Fruit fly (Drosophila melanogaster): ENCODE measurements around the gene Alg9.
A peak's percentile ranks its signal among the peaks of the same experiment; 100 is the strongest.

The Alg9 gene

DNA sequence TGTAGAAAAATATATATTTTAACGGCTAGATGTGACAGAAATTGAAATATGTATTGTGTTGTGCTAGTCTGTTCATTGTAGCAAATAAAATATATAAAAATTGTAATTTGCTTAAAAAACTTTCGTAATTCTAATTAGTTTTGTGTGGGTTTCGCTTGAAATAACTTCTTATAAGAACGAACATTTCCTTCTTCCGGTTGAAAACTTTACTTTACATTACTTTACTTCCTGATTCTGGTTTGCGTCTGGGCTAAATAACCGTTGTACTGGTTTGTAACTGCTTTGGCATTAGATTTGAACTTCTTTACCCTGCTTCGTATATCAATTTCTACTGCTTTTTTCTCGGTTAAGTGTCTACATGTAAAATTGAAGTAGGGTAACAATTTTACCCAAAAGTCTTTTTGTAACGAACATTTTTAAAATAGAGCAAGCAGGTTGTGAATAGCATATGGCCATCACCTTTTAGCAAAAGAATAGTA is 27.6 kb upstream of the Alg9 start, which contains the start of gene lobo:
TSS of gene lobo (minus strand) at position 51 of the 479 bp plus-strand sequence.
- TF ChIP-seq CG4496 (GFP tag; IDR thresholded peaks at IDR 0.05) = peak; percentile 15; the same call in 1 of the 3 replicates
- TF ChIP-seq D1 (tag; optimal IDR thresholded peaks at IDR 0.05) = peak; percentile 26
- TF ChIP-seq CG15710 (tag; optimal IDR thresholded peaks at IDR 0.05) = no peak

DNA sequence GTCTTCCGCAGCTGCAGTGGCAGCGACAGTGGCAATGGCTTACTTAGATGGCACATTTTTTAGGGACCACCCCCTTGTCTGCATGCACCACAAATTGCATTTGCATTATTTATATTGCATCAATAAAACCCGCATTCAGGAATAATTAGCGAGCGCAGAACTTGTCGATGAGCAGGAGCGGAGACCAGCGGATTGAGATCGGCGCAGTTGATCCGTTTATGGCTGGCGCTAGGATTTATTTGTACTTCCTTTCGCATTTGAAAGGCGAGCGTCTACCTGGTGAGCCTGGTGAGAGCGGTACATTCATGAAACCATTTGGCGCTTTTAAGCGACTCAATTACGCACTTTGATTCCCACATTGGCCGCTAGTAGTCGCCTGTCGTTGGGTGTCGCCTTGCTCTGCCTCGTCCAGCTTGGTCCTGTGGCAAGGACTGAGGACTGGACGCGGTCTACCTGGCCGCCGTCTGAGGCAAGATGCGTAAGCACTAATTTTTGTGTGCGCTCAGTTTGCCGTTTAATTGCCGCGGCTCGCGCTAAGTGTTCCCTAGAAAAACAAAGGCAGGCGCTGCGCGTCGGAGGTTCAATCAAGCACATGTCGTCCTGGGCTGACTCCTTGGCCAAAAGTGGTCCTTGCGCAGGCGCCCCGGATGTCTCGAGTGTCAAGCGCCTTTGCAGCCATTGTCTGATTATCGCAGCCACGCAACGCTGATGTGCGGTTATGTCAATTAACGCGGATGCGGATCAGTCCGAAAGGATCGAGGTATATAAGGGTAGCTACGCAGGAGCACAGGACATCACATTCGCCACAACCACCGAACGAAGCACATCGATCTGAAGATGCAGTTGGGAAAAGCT is 26.4 kb upstream of the Alg9 start, which contains the start of gene CG13653:
TSS of gene CG13653 (plus strand) at position 805 of the 855 bp plus-strand sequence.
- TF ChIP-seq CG4496 (GFP tag; IDR thresholded peaks at IDR 0.05) = no peak
- no peak for TF ChIP-seq CG15710 (tag; optimal IDR thresholded peaks at IDR 0.05)
- no peak for TF ChIP-seq CG8301 (tag; optimal IDR thresholded peaks at IDR 0.05)
- TF ChIP-seq D1 (tag; optimal IDR thresholded peaks at IDR 0.05) = no peak

DNA sequence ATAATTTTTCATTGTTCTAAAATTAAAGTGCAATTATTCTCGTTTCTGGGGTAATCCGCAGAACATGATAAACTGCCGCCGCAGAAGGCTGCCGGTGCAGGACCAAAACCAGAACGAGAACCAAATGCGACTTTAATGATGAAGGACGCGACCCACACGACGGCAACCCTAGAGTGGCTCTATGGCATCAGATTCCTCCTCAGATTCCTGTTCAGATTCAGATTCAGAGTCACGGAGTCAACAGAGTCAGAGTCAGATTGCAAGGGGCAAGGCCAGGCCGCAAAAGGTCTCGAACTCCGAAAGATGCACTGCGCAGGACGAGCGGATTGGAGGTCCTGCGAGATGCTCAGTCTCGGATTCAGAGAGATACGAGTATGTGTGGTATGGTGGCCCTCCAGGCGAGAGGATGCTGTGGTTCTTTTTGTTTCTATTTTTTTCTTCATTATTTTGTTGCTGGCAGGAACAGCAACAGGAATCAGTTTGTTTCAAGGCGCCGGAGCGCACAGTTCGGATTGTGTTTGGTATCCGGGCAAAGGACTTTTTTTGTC is 22.0 kb upstream of the Alg9 start, which contains the start of gene CG13654:
TSS of gene CG13654 (plus strand) at position 498 of the 548 bp plus-strand sequence.
- TF ChIP-seq fd96Ca (GFP tag; IDR thresholded peaks at IDR 0.05) = no peak
- peak; percentile 39 for TF ChIP-seq CG8159 (tag; optimal IDR thresholded peaks at IDR 0.05)

DNA sequence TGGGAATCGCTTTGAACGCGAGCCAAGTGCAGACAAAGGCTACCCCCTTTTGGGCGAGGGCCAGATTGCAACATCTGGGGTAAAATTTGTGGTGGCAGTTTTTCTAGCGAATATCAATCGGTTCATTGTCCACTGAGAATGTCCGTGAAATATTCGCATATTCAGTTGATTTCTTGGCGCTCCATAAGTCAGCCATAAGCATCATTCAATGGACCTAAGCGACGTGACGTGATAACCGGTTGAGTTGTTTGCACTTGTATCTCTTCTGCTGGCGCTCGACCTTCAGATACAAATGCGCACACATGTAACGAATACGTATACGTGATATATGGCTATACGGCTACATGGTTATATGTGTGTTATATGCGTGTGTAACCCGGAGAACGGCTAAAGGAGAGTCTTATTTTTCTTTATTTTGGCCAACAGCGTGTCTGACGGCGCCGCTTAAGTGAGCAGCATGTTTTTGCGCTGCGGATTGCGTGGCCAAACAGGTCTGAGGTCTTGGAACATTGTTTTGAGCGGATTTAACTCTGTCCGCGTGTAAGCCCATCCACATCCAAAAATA is 15.9 kb upstream of the Alg9 start:
- TF ChIP-seq gl (tag; optimal IDR thresholded peaks at IDR 0.05) = no peak
- no peak for TF ChIP-seq CG32121 (GFP tag; IDR thresholded peaks at IDR 0.05)
- no peak for TF ChIP-seq Pif1A (GFP tag; optimal IDR thresholded peaks at IDR 0.05)
- TF ChIP-seq CG9948 (tag; optimal IDR thresholded peaks at IDR 0.05) = no peak
- no peak for TF ChIP-seq CG10348 (GFP tag; IDR thresholded peaks at IDR 0.05)
- peak; percentile 21; the same call in 1 of the 3 replicates for TF ChIP-seq fd96Ca (GFP tag; IDR thresholded peaks at IDR 0.05)
- TF ChIP-seq D1 (tag; optimal IDR thresholded peaks at IDR 0.05) = no peak
- peak; percentile 95 for TF ChIP-seq EcR (GFP tag; optimal IDR thresholded peaks at IDR 0.05)
- peak; percentile 1 for TF ChIP-seq Snoo (tag; optimal IDR thresholded peaks at IDR 0.05)
- TF ChIP-seq CG4496 (GFP tag; IDR thresholded peaks at IDR 0.05) = 0 out of 3 replicates have a peak, but pooled peaks have one; percentile 15
- TF ChIP-seq CG13204 (GFP tag; optimal IDR thresholded peaks at IDR 0.05) = peak; percentile 68
- no peak for TF ChIP-seq Ets98B (GFP tag; IDR thresholded peaks at IDR 0.05)
- no peak for TF ChIP-seq CG8301 (tag; optimal IDR thresholded peaks at IDR 0.05)
- no peak for TF ChIP-seq CG17806 (tag; optimal IDR thresholded peaks at IDR 0.05)

DNA sequence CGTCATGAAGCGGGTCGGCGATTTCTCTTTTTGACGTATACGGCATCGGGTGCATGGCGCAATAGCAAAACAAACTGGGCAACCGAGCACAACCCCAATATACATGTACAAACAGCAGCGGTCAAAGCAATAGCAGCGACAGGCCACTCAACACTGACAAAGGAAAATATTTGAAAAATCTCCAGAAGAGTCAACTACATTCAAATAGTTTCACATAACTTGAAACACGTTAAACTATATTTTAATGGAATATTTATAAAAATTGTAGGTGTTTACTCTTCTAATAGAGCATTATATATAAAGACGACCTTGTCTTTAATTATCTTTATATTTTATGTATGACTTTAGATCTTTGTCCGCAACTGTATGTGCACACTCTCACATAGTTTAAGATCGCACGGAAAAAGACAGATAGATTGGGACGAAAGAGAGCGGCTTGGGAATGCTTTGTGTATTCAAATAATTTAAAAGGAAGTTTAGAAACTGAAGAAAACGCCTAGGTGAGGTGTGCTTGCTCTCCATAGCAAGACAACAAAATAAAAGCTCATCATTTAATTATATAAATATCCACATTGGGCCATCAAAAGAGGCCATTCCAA is 13.9 kb upstream of the Alg9 start:
- TF ChIP-seq CG10348 (GFP tag; IDR thresholded peaks at IDR 0.05) (no peak), gl (tag; optimal IDR thresholded peaks at IDR 0.05) (peak; percentile 70), CG8159 (tag; optimal IDR thresholded peaks at IDR 0.05) (peak; percentile 88), rn (GFP tag; IDR thresholded peaks at IDR 0.05) (peak; percentile 11; the same call in 1 of the 2 replicates), Pif1A (GFP tag; optimal IDR thresholded peaks at IDR 0.05) (peak; percentile 82), CG17806 (tag; optimal IDR thresholded peaks at IDR 0.05) (peak; percentile 86), CG14655 (GFP tag; optimal IDR thresholded peaks at IDR 0.05) (peak; percentile 90), CG9948 (tag; optimal IDR thresholded peaks at IDR 0.05) (peak; percentile 86), Snoo (tag; optimal IDR thresholded peaks at IDR 0.05) (peak; percentile 49), Ets98B (GFP tag; IDR thresholded peaks at IDR 0.05) (peak; percentile 86), CG15710 (tag; optimal IDR thresholded peaks at IDR 0.05) (peak; percentile 88), CG4496 (GFP tag; IDR thresholded peaks at IDR 0.05) (peak; percentile 89), CG8301 (tag; optimal IDR thresholded peaks at IDR 0.05) (peak; percentile 87), CG34367 (tag; optimal IDR thresholded peaks at IDR 0.05) (peak; percentile 85), CG12605 (GFP tag; IDR thresholded peaks at IDR 0.05) (no peak; the same call in 1 of the 2 replicates), CG32121 (GFP tag; IDR thresholded peaks at IDR 0.05) (peak; percentile 89), CG13204 (GFP tag; optimal IDR thresholded peaks at IDR 0.05) (peak; percentile 69), Pif1B (GFP tag; optimal IDR thresholded peaks at IDR 0.05) (peak; percentile 80), EcR (GFP tag; optimal IDR thresholded peaks at IDR 0.05) (no peak), D1 (tag; optimal IDR thresholded peaks at IDR 0.05) (peak; percentile 4), fd96Ca (GFP tag; IDR thresholded peaks at IDR 0.05) (peak; percentile 77; the same call in 2 of the 3 replicates)
